Fruit fly (Drosophila melanogaster): Measurements from ENCODE around the gene cDIP.

DNA sequence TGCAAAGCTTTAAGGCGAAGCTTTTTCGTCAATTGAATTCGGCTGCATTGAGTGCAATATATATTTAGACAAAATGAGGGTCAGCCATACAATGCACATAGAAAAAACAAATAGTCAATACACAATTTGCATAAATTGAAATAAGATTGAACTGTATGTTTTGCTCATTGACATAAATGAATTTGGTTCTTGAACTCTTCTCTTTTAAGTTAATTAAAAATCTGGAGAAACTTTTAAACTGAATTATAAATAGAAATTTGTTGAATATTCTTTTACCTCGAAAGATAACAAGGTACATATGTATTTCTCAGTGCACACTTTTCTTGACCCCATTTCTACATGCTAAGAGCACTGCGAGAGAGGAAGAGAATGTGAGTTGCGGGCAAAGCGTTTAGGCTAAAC is 45.4 kb upstream of the cDIP start:
- TF ChIP-seq Gug (GFP tag; IDR thresholded peaks at IDR 0.05), result peak; percentile 64
- TF ChIP-seq CG6276 (GFP tag; optimal IDR thresholded peaks at IDR 0.05), result peak; percentile 57
- no peak for TF ChIP-seq Eip93F (GFP tag; optimal IDR thresholded peaks at IDR 0.05)
- TF ChIP-seq CG8319 (GFP tag; optimal IDR thresholded peaks at IDR 0.05), result no peak
- no peak for TF ChIP-seq cyc (GFP tag; optimal IDR thresholded peaks at IDR 0.05)
- TF ChIP-seq Sox102F (GFP tag; optimal IDR thresholded peaks at IDR 0.05), result no peak
- no peak for TF ChIP-seq spab (GFP tag; optimal IDR thresholded peaks at IDR 0.05)
- no peak for TF ChIP-seq Ets96B (tag; optimal IDR thresholded peaks at IDR 0.05)
- peak; percentile 18 for TF ChIP-seq OdsH (GFP tag; optimal IDR thresholded peaks at IDR 0.05)
- TF ChIP-seq Hr39 (GFP tag; optimal IDR thresholded peaks at IDR 0.05), result no peak
- TF ChIP-seq Sox15 (GFP tag; optimal IDR thresholded peaks at IDR 0.05), result no peak
